Worm (Caenorhabditis elegans): ENCODE measurements around the gene cnc-5.

ce11 chrV:1445081-1445480 is at the start of gene cnc-5:
- TF ChIP-seq ztf-23 (GFP tag; IDR thresholded peaks at IDR 0.05): no peak
- no peak for TF ChIP-seq tab-1 (GFP tag; IDR thresholded peaks at IDR 0.05)
- TF ChIP-seq flt-1 (GFP tag; IDR thresholded peaks at IDR 0.05): no peak
- TF ChIP-seq cog-1 (tag; optimal IDR thresholded peaks at IDR 0.05): no peak
- no peak for TF ChIP-seq med-1 (GFP tag; optimal IDR thresholded peaks at IDR 0.05; ENCODE audit: insufficient read depth)
- TF ChIP-seq ztf-29 (GFP tag; IDR thresholded peaks at IDR 0.05): no peak
